Fruit fly (Drosophila melanogaster) whole organism, embryonic: ENCODE measurements around the gene CG1896.

Experiments
- Awh ChIP-seq: fragments of 200-800 bp; sonication (Bioruptor generic); IDR thresholded peaks from 2 replicates; pipeline ENCODE4, ENCODE4 v1.3.6; 2022; ENCODE audit warnings: missing biosample characterization, missing genetic modification characterization
- BEAF-32 ChIP-seq: fragments of 200-800 bp; sonication (Bioruptor generic); optimal IDR thresholded peaks from 3 replicates; lab custom pipeline; 2017; ENCODE audit warnings: missing biosample characterization, missing genetic modification characterization, mild to moderate bottlenecking, moderate library complexity, missing genetic modification reagents
- CG10366 ChIP-seq: fragments of 200-800 bp; sonication (Bioruptor generic); IDR thresholded peaks from 2 replicates; pipeline ENCODE4 v1.3.6; 2022; ENCODE audit warnings: missing biosample characterization, missing genetic modification characterization
- CG10654 ChIP-seq: fragments of 200-800 bp; sonication (Bioruptor generic); optimal IDR thresholded peaks from 2 replicates; lab custom pipeline; 2016; ENCODE audit warnings: missing biosample characterization, missing genetic modification characterization
- CG13296 ChIP-seq: fragments of 200-800 bp; sonication (Bioruptor generic); optimal IDR thresholded peaks from 3 replicates; lab custom pipeline; 2018; ENCODE audit warnings: missing biosample characterization, mild to moderate bottlenecking, missing genetic modification characterization
- CG14667 ChIP-seq: fragments of 200-800 bp; sonication (Bioruptor generic); IDR thresholded peaks from 2 replicates; pipeline ENCODE4 v1.3.6; 2022; ENCODE audit warnings: missing biosample characterization, missing genetic modification characterization
- CG2129 ChIP-seq: fragments of 200-800 bp; sonication (Bioruptor generic); IDR thresholded peaks from 2 replicates; pipeline ENCODE4 v1.3.6; 2022; ENCODE audit warnings: missing biosample characterization, missing genetic modification characterization; ENCODE audit not compliant: partially characterized antibody
- CG31365 ChIP-seq: fragments of 200-800 bp; sonication (Bioruptor generic); optimal IDR thresholded peaks from 2 replicates; lab custom pipeline; 2018; ENCODE audit warnings: missing biosample characterization, mild to moderate bottlenecking, missing genetic modification characterization
- CG3281 ChIP-seq: fragments of 200-800 bp; sonication (Bioruptor generic); optimal IDR thresholded peaks from 3 replicates; lab custom pipeline; 2017; ENCODE audit warnings: missing biosample characterization, mild to moderate bottlenecking, missing genetic modification characterization
- CG4617 ChIP-seq: fragments of 200-800 bp; sonication (Bioruptor generic); optimal IDR thresholded peaks from 3 replicates; lab custom pipeline; 2016; ENCODE audit warnings: missing biosample characterization, missing genetic modification characterization, borderline replicate concordance
- CG4820 ChIP-seq: fragments of 200-800 bp; sonication (Bioruptor generic); optimal IDR thresholded peaks from 3 replicates; lab custom pipeline; 2016; ENCODE audit warnings: missing biosample characterization, missing genetic modification characterization
- CG6175 ChIP-seq: fragments of 200-800 bp; sonication (Bioruptor generic); IDR thresholded peaks from 3 replicates; pipeline ENCODE4 v1.3.6; 2022; ENCODE audit warnings: missing biosample characterization, missing genetic modification characterization
- CG7786 ChIP-seq: fragments of 200-800 bp; sonication (Bioruptor generic); optimal IDR thresholded peaks from 2 replicates; lab custom pipeline; 2016; ENCODE audit warnings: missing biosample characterization, missing genetic modification characterization
- CG8359 ChIP-seq: fragments of 200-800 bp; sonication (Bioruptor generic); optimal IDR thresholded peaks from 2 replicates; lab custom pipeline; 2017; ENCODE audit warnings: missing biosample characterization, mild to moderate bottlenecking, missing genetic modification characterization, borderline replicate concordance
- CG9817 ChIP-seq: fragments of 200-800 bp; sonication (Bioruptor generic); optimal IDR thresholded peaks from 2 replicates; lab custom pipeline; 2018; ENCODE audit warnings: missing biosample characterization, mild to moderate bottlenecking, missing genetic modification characterization, moderate library complexity
- Elba2 ChIP-seq: fragments of 200-800 bp; sonication (Bioruptor generic); optimal IDR thresholded peaks from 3 replicates; lab custom pipeline; 2016; ENCODE audit warnings: missing biosample characterization, missing genetic modification characterization
- HmgD ChIP-seq: fragments of 200-800 bp; sonication (Bioruptor generic); optimal IDR thresholded peaks from 3 replicates; lab custom pipeline; 2016; ENCODE audit warnings: missing biosample characterization, missing genetic modification characterization
- Jarid2 ChIP-seq: fragments of 200-800 bp; sonication (Bioruptor generic); optimal IDR thresholded peaks from 3 replicates; lab custom pipeline; 2017; ENCODE audit warnings: mild to moderate bottlenecking, missing biosample characterization, missing genetic modification reagents, missing genetic modification characterization
- Lim3 ChIP-seq: fragments of 200-800 bp; sonication (Bioruptor generic); IDR thresholded peaks from 2 replicates; pipeline ENCODE4 v1.3.6; 2022; ENCODE audit warnings: missing biosample characterization, missing genetic modification characterization
- Lpt ChIP-seq: fragments of >200 bp; optimal IDR thresholded peaks from 2 replicates; lab custom pipeline; 2018; ENCODE audit warnings: missing biosample characterization, missing genetic modification characterization
- Max ChIP-seq: fragments of 200-800 bp; sonication (Bioruptor generic); optimal IDR thresholded peaks from 2 replicates; lab custom pipeline; 2016; ENCODE audit warnings: missing biosample characterization, mild to moderate bottlenecking, missing genetic modification characterization
- Med ChIP-seq: fragments of 200-800 bp; sonication (Bioruptor generic); peaks from one replicate; lab custom pipeline; 2016; ENCODE audit warnings: missing biosample characterization, missing genetic modification characterization, mild to moderate bottlenecking, inconsistent platforms, moderate library complexity
- NfI ChIP-seq: fragments of 200-800 bp; sonication (Bioruptor generic); optimal IDR thresholded peaks from 3 replicates; lab custom pipeline; 2018; ENCODE audit warnings: missing biosample characterization, mild to moderate bottlenecking, missing genetic modification characterization, moderate library complexity
- Ptx1 ChIP-seq: fragments of 200-800 bp; sonication (Bioruptor generic); IDR thresholded peaks from 2 replicates; pipeline ENCODE4 v1.3.6; 2022; ENCODE audit warnings: missing biosample characterization, missing genetic modification characterization
- Ssrp ChIP-seq: fragments of 200-800 bp; sonication (Bioruptor generic); optimal IDR thresholded peaks from 2 replicates; lab custom pipeline; 2018; ENCODE audit warnings: missing biosample characterization, mild to moderate bottlenecking, missing genetic modification characterization, moderate library complexity
- TFAM ChIP-seq: fragments of 200-800 bp; sonication (Bioruptor generic); optimal IDR thresholded peaks from 2 replicates; lab custom pipeline; 2017; ENCODE audit warnings: missing biosample characterization, missing genetic modification characterization, inconsistent platforms
- Xbp1 ChIP-seq: fragments of 200-800 bp; sonication (Bioruptor generic); optimal IDR thresholded peaks from 3 replicates; lab custom pipeline; 2016; ENCODE audit warnings: missing biosample characterization, mild to moderate bottlenecking, missing genetic modification characterization
- ac ChIP-seq: fragments of 200-800 bp; sonication (Bioruptor generic); optimal IDR thresholded peaks from 3 replicates; lab custom pipeline; 2017; ENCODE audit warnings: missing biosample characterization, mild to moderate bottlenecking, missing genetic modification characterization
- bigmax ChIP-seq: fragments of 200-800 bp; sonication (Bioruptor generic); optimal IDR thresholded peaks from 2 replicates; lab custom pipeline; 2018; ENCODE audit warnings: missing biosample characterization, mild to moderate bottlenecking, missing genetic modification characterization
- cad ChIP-seq: fragments of >200 bp; optimal IDR thresholded peaks from 2 replicates; lab custom pipeline; 2017; ENCODE audit warnings: missing biosample characterization, missing genetic modification characterization
- chif ChIP-seq, 2 experiments: fragments of 200-800 bp; sonication (Bioruptor generic); optimal IDR thresholded peaks; 3 replicates each; lab custom pipeline; 2016; ENCODE audit warnings: missing biosample characterization in 2 of 2, missing genetic modification characterization in 2 of 2
- chinmo ChIP-seq: fragments of 200-800 bp; sonication (Bioruptor generic); IDR thresholded peaks from 4 replicates; pipeline ENCODE4 v1.3.6; 2022; ENCODE audit warnings: missing biosample characterization, missing genetic modification characterization; ENCODE audit not compliant: partially characterized antibody
- corto ChIP-seq: fragments of 200-800 bp; sonication (Bioruptor generic); optimal IDR thresholded peaks from 2 replicates; lab custom pipeline; 2016; ENCODE audit warnings: missing biosample characterization, mild to moderate bottlenecking, missing genetic modification characterization, moderate library complexity
- croc ChIP-seq: fragments of 200-800 bp; sonication (Bioruptor generic); conservative IDR thresholded peaks from 3 replicates; pipeline ENCODE4 v1.3.6; 2022; ENCODE audit warnings: missing biosample characterization, missing genetic modification characterization
- gcm ChIP-seq: fragments of 200-800 bp; sonication (Bioruptor generic); optimal IDR thresholded peaks from 2 replicates; lab custom pipeline; 2019; ENCODE audit warnings: missing biosample characterization, mild to moderate bottlenecking, missing genetic modification characterization, moderate library complexity
- luna ChIP-seq: fragments of 200-800 bp; sonication (Bioruptor generic); optimal IDR thresholded peaks from 2 replicates; lab custom pipeline; 2016; ENCODE audit warnings: missing biosample characterization, missing genetic modification characterization
- mld ChIP-seq: fragments of 200-800 bp; sonication (Bioruptor generic); IDR thresholded peaks from 3 replicates; pipeline ENCODE4 v1.3.6; 2022; ENCODE audit warnings: missing biosample characterization, missing genetic modification characterization; ENCODE audit not compliant: partially characterized antibody
- nerfin-1 ChIP-seq: fragments of 200-800 bp; sonication (Bioruptor generic); optimal IDR thresholded peaks from 3 replicates; lab custom pipeline; 2019; ENCODE audit warnings: missing biosample characterization, mild to moderate bottlenecking, missing genetic modification characterization, moderate library complexity
- nom ChIP-seq: fragments of 200-800 bp; sonication (Bioruptor generic); optimal IDR thresholded peaks from 2 replicates; lab custom pipeline; 2017; ENCODE audit warnings: missing biosample characterization, missing genetic modification characterization, mild to moderate bottlenecking, moderate library complexity, missing genetic modification reagents
- prd ChIP-seq, 3 experiments: fragments of >200 bp in 2 of 3; fragments of 200-800 bp in 1 of 3; sonication (Bioruptor generic) in 1 of 3; optimal IDR thresholded peaks in 2 of 3; IDR thresholded peaks in 1 of 3; 2 replicates in 2 of 3; 3 replicates in 1 of 3; pipeline versions ENCODE4 v1.3.6 to Lab custom; 2017 to 2022; ENCODE audit warnings: missing biosample characterization in 1 of 3, missing genetic modification characterization in 1 of 3
- psq ChIP-seq: fragments of 200-800 bp; sonication (Bioruptor generic); optimal IDR thresholded peaks from 2 replicates; lab custom pipeline; 2017; ENCODE audit warnings: missing biosample characterization, missing genetic modification characterization
- sd ChIP-seq: fragments of 200-800 bp; sonication (Bioruptor generic); optimal IDR thresholded peaks from 3 replicates; lab custom pipeline; 2018; ENCODE audit warnings: missing biosample characterization, mild to moderate bottlenecking, missing genetic modification characterization, moderate library complexity
- sim ChIP-seq: fragments of 200-800 bp; sonication (Bioruptor generic); IDR thresholded peaks from 2 replicates; pipeline ENCODE4 v1.3.6; 2022; ENCODE audit warnings: missing biosample characterization, missing genetic modification characterization
- slbo ChIP-seq: fragments of 200-800 bp; sonication (Bioruptor generic); IDR thresholded peaks from 2 replicates; pipeline ENCODE4 v1.3.6; 2022; ENCODE audit warnings: missing biosample characterization, missing genetic modification characterization
- slp2 ChIP-seq: fragments of 200-800 bp; sonication (Bioruptor generic); optimal IDR thresholded peaks from 2 replicates; lab custom pipeline; 2016; ENCODE audit warnings: missing biosample characterization, missing genetic modification characterization
- stc ChIP-seq: fragments of 200-800 bp; sonication (Bioruptor generic); IDR thresholded peaks from 2 replicates; pipeline ENCODE4 v1.3.6; 2022; ENCODE audit warnings: missing biosample characterization, missing genetic modification characterization
- trem ChIP-seq: fragments of 200-800 bp; optimal IDR thresholded peaks from 3 replicates; lab custom pipeline; 2019; ENCODE audit warnings: missing biosample characterization, mild to moderate bottlenecking, missing genetic modification characterization, moderate library complexity
- wdn ChIP-seq: fragments of 200-800 bp; sonication (Bioruptor generic); IDR thresholded peaks from 2 replicates; pipeline ENCODE4 v1.3.6; 2022; ENCODE audit warnings: missing biosample characterization, missing genetic modification characterization

Gene CG1896

DNA sequence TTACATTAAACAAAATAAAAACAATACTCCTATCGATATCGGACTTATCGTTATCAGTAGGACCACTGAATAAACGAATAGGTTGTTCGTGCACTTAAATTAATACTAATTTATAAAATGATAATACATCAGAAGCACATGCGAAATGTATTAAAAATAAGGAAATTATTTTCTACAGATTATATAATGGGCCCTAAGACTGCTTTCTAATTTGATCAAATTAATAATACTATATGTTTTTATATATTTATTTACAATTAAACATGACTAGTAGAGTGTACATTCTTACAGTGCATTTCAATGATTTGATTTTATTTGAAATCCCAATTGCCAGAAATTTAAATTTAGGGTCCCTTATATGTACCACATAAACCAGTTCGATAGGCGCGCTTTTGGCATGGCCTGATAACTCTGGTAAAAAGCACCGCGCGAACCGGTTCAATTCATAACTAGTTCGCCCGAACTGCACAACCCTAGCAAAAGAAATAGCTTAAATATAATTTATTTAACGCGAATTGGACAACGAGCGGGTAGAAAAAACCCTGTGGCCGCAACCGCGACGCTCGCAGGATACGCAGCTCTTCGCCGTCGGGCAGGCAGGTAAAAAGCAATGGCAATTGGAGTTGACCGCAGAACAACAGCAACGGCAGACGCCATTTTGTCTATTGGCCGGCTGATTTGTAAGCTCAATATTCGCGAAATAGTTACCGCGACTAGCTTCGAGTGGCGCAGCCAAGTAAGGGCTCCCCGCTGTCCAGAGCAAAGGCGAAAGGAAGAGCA, 32.7 kb downstream of the CG1896 start, which contains the start of the genes CG2126 and faf (continued):
- TF ChIP-seq ac (GFP tag; lab: Kevin White, UChicago) (no peak), prd (optimal IDR thresholded peaks at IDR 0.05; lab: Kevin White, UChicago) (no peak), prd (GFP tag; IDR thresholded peaks at IDR 0.05; lab: Robert Waterston, UW) (peak; percentile 84), Med (peak; percentile 90), stc (GFP tag; lab: Robert Waterston, UW) (peak; percentile 61), slbo (peak; percentile 86), CG3281 (peak; percentile 77), Elba2 (GFP tag; lab: Kevin White, UChicago) (peak; percentile 65), Awh (GFP tag; lab: Robert Waterston, UW) (0 out of 2 replicates have a peak, but pooled peaks have one; percentile 48), CG10366 (GFP tag; lab: Robert Waterston, UW) (peak; percentile 69), wdn (peak; percentile 71), CG4820 (GFP tag; lab: Kevin White, UChicago) (peak; percentile 61), Ssrp (peak; percentile 80), Max (GFP tag; lab: Kevin White, UChicago) (peak; percentile 55), CG7786 (GFP tag; lab: Kevin White, UChicago) (peak; percentile 56), CG4617 (GFP tag; lab: Kevin White, UChicago) (peak; percentile 52), nom (peak; percentile 13), cad (no peak), sd (tag; lab: Kevin White, UChicago) (no peak), chinmo (no peak), CG31365 (tag; lab: Kevin White, UChicago) (no peak), TFAM (GFP tag; lab: Kevin White, UChicago) (no peak), CG10654 (GFP tag; lab: Kevin White, UChicago) (peak; percentile 63), CG9817 (tag; lab: Kevin White, UChicago) (peak; percentile 84), croc (0 out of 3 replicates have a peak, but pooled peaks have one; percentile 35), CG2129 (peak; percentile 16; the same call in 1 of the 2 replicates), luna (GFP tag; lab: Kevin White, UChicago) (no peak), CG13296 (GFP tag; lab: Kevin White, UChicago) (peak; percentile 76), nerfin-1 (tag; lab: Kevin White, UChicago) (peak; percentile 45), corto (GFP tag; lab: Kevin White, UChicago) (no peak), NfI (GFP tag; lab: Kevin White, UChicago) (peak; percentile 78), psq (peak; percentile 35), slp2 (GFP tag; lab: Kevin White, UChicago) (peak; percentile 1), Jarid2 (GFP tag; lab: Kevin White, UChicago) (no peak), mld (GFP tag; lab: Robert Waterston, UW) (no peak), bigmax (GFP tag; lab: Kevin White, UChicago) (no peak), Lpt (GFP tag; lab: Kevin White, UChicago) (no peak), Xbp1 (GFP tag; lab: Kevin White, UChicago) (peak; percentile 85), BEAF-32 (peak; percentile 62), Ptx1 (peak; percentile 84), trem (tag; lab: Kevin White, UChicago) (peak; percentile 80), sim (GFP tag; lab: Robert Waterston, UW) (0 out of 2 replicates have a peak, but pooled peaks have one; percentile 7), CG14667 (GFP tag; lab: Robert Waterston, UW) (0 out of 2 replicates have a peak, but pooled peaks have one; percentile 43), chif (GFP tag; optimal IDR thresholded peaks at IDR 0.05; lab: Kevin White, UChicago) (peak in 1 of 2 experiments; percentile 39), gcm (GFP tag; lab: Kevin White, UChicago) (peak; percentile 73), CG6175 (GFP tag; lab: Robert Waterston, UW) (0 out of 3 replicates have a peak, but pooled peaks have one; percentile 50), Lim3 (GFP tag; lab: Robert Waterston, UW) (no peak), CG8359 (GFP tag; lab: Kevin White, UChicago) (no peak), HmgD (no peak)
